Worm (Caenorhabditis elegans) whole organism, L1 larva: ENCODE data around the gene cyp-34A5.

ENCODE experiments used
- C16A3.4 ChIP-seq: fragments of 150-350 bp; optimal IDR thresholded peaks from 2 replicates; lab custom pipeline; 2014; ENCODE audit warnings: missing biosample characterization, missing genetic modification characterization
- C34B4.2 ChIP-seq: sonication (generic microtip); optimal IDR thresholded peaks from 2 replicates; lab custom pipeline; 2017; ENCODE audit warnings: mild to moderate bottlenecking, missing genetic modification characterization, missing compliant biosample characterization
- F16B12.6 ChIP-seq: fragments of 150-350 bp; optimal IDR thresholded peaks from 2 replicates; lab custom pipeline; 2014; ENCODE audit warnings: missing biosample characterization, missing genetic modification characterization
- Y116A8C.19 ChIP-seq: sonication (generic microtip); optimal IDR thresholded peaks from 2 replicates; lab custom pipeline; 2016; ENCODE audit warnings: missing compliant biosample characterization, missing genetic modification characterization, borderline replicate concordance
- aha-1 ChIP-seq: fragments of 150-350 bp; optimal IDR thresholded peaks from 2 replicates; lab custom pipeline; 2014; ENCODE audit warnings: missing biosample characterization, missing genetic modification characterization
- aly-2 ChIP-seq: fragments of 150-350 bp; optimal IDR thresholded peaks from 2 replicates; lab custom pipeline; 2014; ENCODE audit warnings: missing biosample characterization, missing genetic modification characterization
- ama-1 ChIP-seq: fragments of 150-350 bp; optimal IDR thresholded peaks from 2 replicates; lab custom pipeline; 2014
- ceh-63 ChIP-seq: fragments of 200-800 bp; sonication (Bioruptor generic); optimal IDR thresholded peaks from 2 replicates; lab custom pipeline; 2018; ENCODE audit warnings: mild to moderate bottlenecking, missing genetic modification characterization, missing compliant biosample characterization
- ceh-8 ChIP-seq: fragments of 200-800 bp; sonication (Bioruptor generic); optimal IDR thresholded peaks from 2 replicates; lab custom pipeline; 2018; ENCODE audit warnings: mild to moderate bottlenecking, missing genetic modification characterization, moderate library complexity, missing compliant biosample characterization
- ceh-82 ChIP-seq, 3 experiments: fragments of 150-350 bp in 1 of 3; sonication (generic microtip) in 2 of 3; optimal IDR thresholded peaks; 2 replicates each; lab custom pipeline; 2014 to 2017; ENCODE audit warnings: missing biosample characterization in 3 of 3, missing genetic modification characterization in 3 of 3
- ceh-90 ChIP-seq: sonication (generic microtip); optimal IDR thresholded peaks from 2 replicates; lab custom pipeline; 2016; ENCODE audit warnings: missing genetic modification characterization, missing compliant biosample characterization
- dpl-1 ChIP-seq, 3 experiments: fragments of 150-350 bp in 2 of 3; sonication (generic microtip) in 1 of 3; optimal IDR thresholded peaks; 2 replicates each; lab custom pipeline; 2014 to 2017; ENCODE audit warnings: missing biosample characterization in 3 of 3, missing genetic modification characterization in 3 of 3, missing genetic modification reagents in 3 of 3
- efl-3 ChIP-seq: fragments of 200-800 bp; sonication (Bioruptor generic); optimal IDR thresholded peaks from 2 replicates; lab custom pipeline; 2018; ENCODE audit warnings: mild to moderate bottlenecking, missing genetic modification characterization, missing compliant biosample characterization
- elt-2 ChIP-seq: sonication (generic microtip); optimal IDR thresholded peaks from 2 replicates; lab custom pipeline; 2016; ENCODE audit warnings: missing genetic modification characterization, mild to moderate bottlenecking, inconsistent platforms, missing compliant biosample characterization, missing genetic modification reagents
- elt-3 ChIP-seq, 6 experiments: fragments of 150-350 bp in 1 of 6; sonication (generic microtip); optimal IDR thresholded peaks; 2 replicates each; lab custom pipeline; 2017 to 2018; ENCODE audit warnings: missing biosample characterization in 6 of 6, missing genetic modification characterization in 6 of 6, inconsistent platforms in 1 of 6
- ets-5 ChIP-seq: fragments of 200-800 bp; sonication (Bioruptor generic); IDR thresholded peaks from 2 replicates; pipeline ENCODE4 v1.3.6; 2022; ENCODE audit warnings: missing genetic modification characterization, missing compliant biosample characterization
- fkh-8 ChIP-seq: sonication (generic microtip); optimal IDR thresholded peaks from 2 replicates; lab custom pipeline; 2016; ENCODE audit warnings: mild to moderate bottlenecking, missing genetic modification characterization, missing compliant biosample characterization
- hpl-2 ChIP-seq: fragments of 150-350 bp; optimal IDR thresholded peaks from 2 replicates; lab custom pipeline; 2014; ENCODE audit warnings: missing biosample characterization, missing genetic modification reagents, missing genetic modification characterization
- isw-1 ChIP-seq: fragments of 200-800 bp; sonication (Bioruptor generic); IDR thresholded peaks from 2 replicates; pipeline ENCODE4 v1.3.6; 2022; ENCODE audit warnings: missing genetic modification characterization, missing compliant biosample characterization
- jun-1 ChIP-seq: fragments of 150-350 bp; optimal IDR thresholded peaks from 2 replicates; lab custom pipeline; 2014; ENCODE audit warnings: missing biosample characterization, missing genetic modification reagents, missing genetic modification characterization
- lin-13 ChIP-seq: fragments of 150-350 bp; optimal IDR thresholded peaks from 2 replicates; lab custom pipeline; 2014; ENCODE audit warnings: missing biosample characterization, missing genetic modification reagents, missing genetic modification characterization
- lin-35 ChIP-seq, 2 experiments: fragments of 150-350 bp; optimal IDR thresholded peaks; 2 replicates each; lab custom pipeline; 2014; ENCODE audit warnings: missing biosample characterization in 2 of 2, missing genetic modification characterization in 2 of 2, missing genetic modification reagents in 2 of 2
- lin-39 ChIP-seq: fragments of 150-350 bp; optimal IDR thresholded peaks from 2 replicates; lab custom pipeline; 2014; ENCODE audit warnings: missing biosample characterization, missing genetic modification reagents, missing genetic modification characterization
- lir-3 ChIP-seq: sonication (generic microtip); optimal IDR thresholded peaks from 2 replicates; lab custom pipeline; 2016; ENCODE audit warnings: mild to moderate bottlenecking, missing genetic modification characterization, moderate library complexity, missing compliant biosample characterization; ENCODE audit not compliant: poor library complexity
- mab-9 ChIP-seq: fragments of 200-800 bp; sonication (Bioruptor generic); IDR thresholded peaks from 2 replicates; pipeline ENCODE4 v1.3.6; 2022; ENCODE audit warnings: missing genetic modification reagents, missing genetic modification characterization, missing compliant biosample characterization
- mef-2 ChIP-seq: fragments of 150-350 bp; optimal IDR thresholded peaks from 2 replicates; lab custom pipeline; 2014; ENCODE audit warnings: missing biosample characterization, missing genetic modification characterization
- mep-1 ChIP-seq: fragments of 150-350 bp; optimal IDR thresholded peaks from 2 replicates; lab custom pipeline; 2014; ENCODE audit warnings: missing biosample characterization, missing genetic modification characterization
- nhr-20 ChIP-seq: sonication (generic microtip); optimal IDR thresholded peaks from 2 replicates; lab custom pipeline; 2016; ENCODE audit warnings: mild to moderate bottlenecking, missing genetic modification characterization, missing compliant biosample characterization
- nhr-237 ChIP-seq: fragments of 150-350 bp; optimal IDR thresholded peaks from 2 replicates; lab custom pipeline; 2014; ENCODE audit warnings: missing biosample characterization, missing genetic modification characterization
- nhr-47 ChIP-seq: sonication (generic microtip); optimal IDR thresholded peaks from 2 replicates; lab custom pipeline; 2016; ENCODE audit warnings: mild to moderate bottlenecking, missing genetic modification characterization, moderate library complexity, missing compliant biosample characterization
- nhr-76 ChIP-seq: sonication (generic microtip); optimal IDR thresholded peaks from 2 replicates; lab custom pipeline; 2017; ENCODE audit warnings: missing biosample characterization, missing genetic modification characterization
- nhr-77 ChIP-seq: fragments of 150-350 bp; optimal IDR thresholded peaks from 2 replicates; lab custom pipeline; 2014; ENCODE audit warnings: missing biosample characterization, missing genetic modification characterization
- pag-3 ChIP-seq: sonication (generic microtip); optimal IDR thresholded peaks from 2 replicates; lab custom pipeline; 2017; ENCODE audit warnings: missing genetic modification characterization, mild to moderate bottlenecking, missing compliant biosample characterization, antibody characterized with exemption, borderline replicate concordance; ENCODE audit not compliant: insufficient read depth
- pax-3 ChIP-seq: fragments of 200-800 bp; sonication (Bioruptor generic); optimal IDR thresholded peaks from 2 replicates; lab custom pipeline; 2018; ENCODE audit warnings: mild to moderate bottlenecking, missing genetic modification characterization, moderate library complexity, missing compliant biosample characterization
- pqm-1 ChIP-seq: sonication (generic microtip); optimal IDR thresholded peaks from 3 replicates; lab custom pipeline; 2017; ENCODE audit warnings: missing biosample characterization, missing genetic modification characterization
- rnt-1 ChIP-seq: sonication (generic microtip); optimal IDR thresholded peaks from 2 replicates; lab custom pipeline; 2016; ENCODE audit warnings: mild to moderate bottlenecking, missing genetic modification characterization, moderate library complexity, missing compliant biosample characterization
- sptf-1 ChIP-seq: fragments of 150-350 bp; optimal IDR thresholded peaks from 2 replicates; lab custom pipeline; 2014; ENCODE audit warnings: missing biosample characterization, missing genetic modification characterization
- swsn-7 ChIP-seq: sonication (generic microtip); optimal IDR thresholded peaks from 2 replicates; lab custom pipeline; 2016; ENCODE audit warnings: missing genetic modification characterization, missing compliant biosample characterization
- tbx-2 ChIP-seq: sonication (generic microtip); optimal IDR thresholded peaks from 2 replicates; lab custom pipeline; 2016; ENCODE audit warnings: missing genetic modification characterization, missing compliant biosample characterization
- tlp-1 ChIP-seq: fragments of 150-350 bp; optimal IDR thresholded peaks from 2 replicates; lab custom pipeline; 2014; ENCODE audit warnings: missing biosample characterization, missing genetic modification characterization
- unc-30 ChIP-seq: sonication (generic microtip); optimal IDR thresholded peaks from 2 replicates; lab custom pipeline; 2017; ENCODE audit warnings: missing biosample characterization, missing genetic modification characterization
- unc-62 ChIP-seq: fragments of 150-350 bp; optimal IDR thresholded peaks from 2 replicates; lab custom pipeline; 2014; ENCODE audit warnings: missing biosample characterization, missing genetic modification reagents, missing genetic modification characterization
- unc-86 ChIP-seq: sonication (generic microtip); optimal IDR thresholded peaks from 2 replicates; lab custom pipeline; 2016; ENCODE audit warnings: missing genetic modification characterization, missing compliant biosample characterization
- unc-98 ChIP-seq: fragments of 200-800 bp; sonication (Bioruptor generic); IDR thresholded peaks from 2 replicates; pipeline ENCODE4 v1.3.6; 2022; ENCODE audit warnings: missing genetic modification characterization, missing compliant biosample characterization
- vab-15 ChIP-seq: sonication (generic microtip); optimal IDR thresholded peaks from 2 replicates; lab custom pipeline; 2017; ENCODE audit warnings: missing genotype, mild to moderate bottlenecking, missing genetic modification characterization, missing compliant biosample characterization
- xbp-1 ChIP-seq: sonication (generic microtip); optimal IDR thresholded peaks from 2 replicates; lab custom pipeline; 2016; ENCODE audit warnings: missing genetic modification characterization, missing compliant biosample characterization
- zag-1 ChIP-seq: fragments of 150-350 bp; optimal IDR thresholded peaks from 2 replicates; lab custom pipeline; 2014; ENCODE audit warnings: missing biosample characterization, missing genetic modification characterization
- ztf-4 ChIP-seq: fragments of 150-350 bp; optimal IDR thresholded peaks from 2 replicates; lab custom pipeline; 2014; ENCODE audit warnings: missing biosample characterization, missing genetic modification characterization

cyp-34A5 gene

DNA sequence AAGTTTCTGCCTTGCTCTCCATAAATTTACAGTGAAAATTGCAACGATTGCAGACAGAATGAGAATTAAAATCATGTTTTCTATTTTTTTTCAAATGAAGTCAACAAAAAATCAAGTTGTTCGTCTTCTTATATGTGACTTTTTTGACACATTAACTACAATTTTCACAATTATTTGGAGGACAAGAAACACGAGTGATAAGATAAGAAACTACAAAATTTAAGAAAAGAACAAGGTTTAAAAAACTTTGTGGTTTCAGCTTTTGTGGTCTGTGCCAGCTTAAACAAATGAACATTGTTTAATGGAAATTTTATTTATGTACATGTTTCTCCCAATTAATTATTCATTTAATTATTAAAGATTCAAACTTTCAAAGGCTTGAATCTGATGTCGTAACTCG is 12.9 kb upstream of the cyp-34A5 start, which contains the start of gene cyp-34A9 (continued):
- TF ChIP-seq pax-3 (tag; lab: Kevin White, UChicago) (no peak), efl-3 (GFP tag; lab: Kevin White, UChicago) (no peak), mab-9 (GFP tag; lab: Robert Waterston, UW) (no peak), nhr-76 (tag; lab: Kevin White, UChicago) (no peak), ceh-82 (tag; optimal IDR thresholded peaks at IDR 0.05; lab: Kevin White, UChicago) (no peak), lin-35 (GFP tag; optimal IDR thresholded peaks at IDR 0.05; lab: Kevin White, UChicago) (peak in 1 of 2 experiments; percentile 14), nhr-47 (tag; lab: Kevin White, UChicago) (no peak), dpl-1 (GFP tag; optimal IDR thresholded peaks at IDR 0.05; lab: Kevin White, UChicago) (no peak)

DNA sequence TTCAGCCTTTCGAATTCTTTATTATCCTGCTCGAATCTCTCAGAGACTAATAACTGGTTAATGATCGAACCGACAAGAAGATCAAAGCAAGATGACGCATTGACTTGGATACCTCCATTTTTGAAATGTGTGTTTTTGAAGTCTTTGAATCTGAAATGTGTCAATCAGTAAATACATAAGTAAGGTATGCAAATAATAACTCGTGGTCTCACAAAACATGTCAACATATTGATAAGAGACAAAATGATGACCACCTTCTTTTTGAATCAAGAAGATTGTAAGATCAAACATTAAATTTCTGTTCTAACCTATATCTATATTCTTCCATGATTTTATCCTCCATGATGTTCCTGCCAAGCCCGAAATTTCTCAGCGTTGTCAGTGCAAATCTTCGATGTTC is 12.2 kb upstream of the cyp-34A5 start:
- no peak for TF ChIP-seq xbp-1 (tag; lab: Kevin White, UChicago)
- no peak for TF ChIP-seq ceh-8 (GFP tag; lab: Kevin White, UChicago)
- TF ChIP-seq swsn-7 (tag; lab: Kevin White, UChicago): no peak
- peak in 1 of 2 experiments; percentile 2 for TF ChIP-seq lin-35 (GFP tag; optimal IDR thresholded peaks at IDR 0.05; lab: Kevin White, UChicago)
- no peak for TF ChIP-seq unc-30 (tag; lab: Kevin White, UChicago)
- TF ChIP-seq elt-2: peak; percentile 50
- TF ChIP-seq nhr-237: no peak
- TF ChIP-seq elt-3 (tag; optimal IDR thresholded peaks at IDR 0.05; lab: Kevin White, UChicago): no peak
- no peak for TF ChIP-seq zag-1 (tag; lab: Kevin White, UChicago)
- TF ChIP-seq jun-1 (tag; lab: Kevin White, UChicago): no peak
- TF ChIP-seq nhr-20 (tag; lab: Kevin White, UChicago): peak; percentile 44
- no peak for TF ChIP-seq unc-98
- TF ChIP-seq isw-1 (GFP tag; lab: Robert Waterston, UW): no peak
- TF ChIP-seq pag-3 (tag; lab: Kevin White, UChicago): no peak
- no peak for TF ChIP-seq C16A3.4 (tag; lab: Kevin White, UChicago)
- TF ChIP-seq aly-2 (tag; lab: Kevin White, UChicago): no peak
- no peak for TF ChIP-seq lir-3
- no peak for TF ChIP-seq ama-1 (lab: Kevin White, UChicago)
- TF ChIP-seq mab-9 (GFP tag; lab: Robert Waterston, UW): no peak
- no peak for TF ChIP-seq sptf-1
- no peak for TF ChIP-seq ceh-90 (tag; lab: Kevin White, UChicago)
- no peak for TF ChIP-seq ceh-63 (GFP tag; lab: Kevin White, UChicago)
- TF ChIP-seq rnt-1 (tag; lab: Kevin White, UChicago): no peak
- no peak for TF ChIP-seq tbx-2 (tag; lab: Kevin White, UChicago)

DNA sequence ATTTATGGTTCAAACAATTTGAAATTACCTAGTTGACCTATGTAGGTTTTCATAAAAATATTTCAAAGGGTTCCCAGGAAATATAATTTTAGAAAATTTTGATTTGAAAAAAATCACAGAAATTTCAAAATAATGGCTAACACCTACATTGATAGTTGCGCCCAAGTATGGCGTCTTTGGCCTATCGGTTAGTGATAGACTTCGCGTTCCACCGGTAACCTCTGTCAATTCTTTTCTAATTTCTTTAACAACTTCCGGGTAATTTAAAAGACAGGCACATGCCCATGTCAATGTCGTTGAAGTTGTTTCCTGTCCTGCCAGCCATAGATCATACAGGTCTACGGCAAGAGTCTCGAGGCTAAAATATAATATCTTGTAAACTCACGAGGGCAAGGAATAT is 11.4 kb upstream of the cyp-34A5 start:
- TF ChIP-seq ztf-4 (tag; lab: Kevin White, UChicago) (no peak), pqm-1 (tag; lab: Kevin White, UChicago) (no peak)

- TF ChIP-seq lin-35 (GFP tag; optimal IDR thresholded peaks at IDR 0.05; lab: Kevin White, UChicago) (peak in 1 of 2 experiments; percentile 6), aly-2 (tag; lab: Kevin White, UChicago) (no peak), ceh-63 (GFP tag; lab: Kevin White, UChicago) (no peak), lin-13 (no peak), hpl-2 (GFP tag; lab: Kevin White, UChicago) (no peak), nhr-77 (no peak), nhr-47 (tag; lab: Kevin White, UChicago) (no peak), aha-1 (tag; lab: Kevin White, UChicago) (no peak), ama-1 (lab: Kevin White, UChicago) (no peak), mep-1 (tag; lab: Kevin White, UChicago) (peak; percentile 38), fkh-8 (no peak), Y116A8C.19 (no peak), ets-5 (GFP tag; lab: Robert Waterston, UW) (no peak), unc-62 (GFP tag; lab: Kevin White, UChicago) (no peak), lin-39 (tag; lab: Kevin White, UChicago) (no peak), jun-1 (tag; lab: Kevin White, UChicago) (no peak), vab-15 (tag; lab: Kevin White, UChicago) (no peak), unc-86 (tag; lab: Kevin White, UChicago) (no peak), nhr-76 (tag; lab: Kevin White, UChicago) (no peak), C34B4.2 (tag; lab: Kevin White, UChicago) (no peak), mef-2 (tag; lab: Kevin White, UChicago) (no peak), F16B12.6 (tag; lab: Kevin White, UChicago) (no peak), tlp-1 (tag; lab: Kevin White, UChicago) (no peak)
Observed at ce11 chrV:3967762-3968161, 10.3 kb upstream of the cyp-34A5 start, which contains the start of gene cyp-34A8. Gene cyp-34A8, minus strand, starts transcription at chrV:3967823.
